Worm (Caenorhabditis elegans): ENCODE results near the gene hpo-26.

Gene hpo-26

ce11 chrV:6517305-6518224 is 15.3 kb downstream of the hpo-26 start:
- TF ChIP-seq lin-40 (tag; optimal IDR thresholded peaks at IDR 0.05) (peak; percentile 29), madf-6 (GFP tag; IDR thresholded peaks at IDR 0.05) (peak; percentile 67; the same call in 1 of the 2 replicates), ztf-28 (GFP tag; IDR thresholded peaks at IDR 0.05) (no peak), hlh-26 (GFP tag; conservative IDR thresholded peaks at IDR 0.05) (no peak), ztf-25 (GFP tag; IDR thresholded peaks at IDR 0.05) (no peak), F57C9.4 (tag; optimal IDR thresholded peaks at IDR 0.05) (no peak), F10E7.11 (tag; optimal IDR thresholded peaks at IDR 0.05) (no peak), lsl-1 (GFP tag; optimal IDR thresholded peaks at IDR 0.05) (peak; percentile 76), efl-1 (GFP tag; optimal IDR thresholded peaks at IDR 0.05) (peak; percentile 63), nfya-1 (tag; optimal IDR thresholded peaks at IDR 0.05; ENCODE audit: borderline replicate concordance, insufficient read depth) (no peak), him-1 (tag; optimal IDR thresholded peaks at IDR 0.05) (peak; percentile 36), dox-1 (GFP tag; IDR thresholded peaks at IDR 0.05) (no peak), egl-18 (GFP tag; IDR thresholded peaks at IDR 0.05) (no peak), B0336.3 (GFP tag; IDR thresholded peaks at IDR 0.05) (no peak), mes-4 (tag; optimal IDR thresholded peaks at IDR 0.05) (no peak), F22D6.2 (tag; optimal IDR thresholded peaks at IDR 0.05) (peak; percentile 1), ztf-26 (tag; optimal IDR thresholded peaks at IDR 0.05) (peak; percentile 1), lir-1 (GFP tag; conservative IDR thresholded peaks at IDR 0.05) (no peak), lag-1 (GFP tag; IDR thresholded peaks at IDR 0.05) (no peak), pha-4 (tag; optimal IDR thresholded peaks at IDR 0.05) (peak; percentile 42), F33H1.4 (GFP tag; IDR thresholded peaks at IDR 0.05) (peak; percentile 75), madf-8 (GFP tag; conservative IDR thresholded peaks at IDR 0.05) (peak; percentile 46), somi-1 (GFP tag; optimal IDR thresholded peaks at IDR 0.05) (peak; percentile 3), rpc-1 (optimal IDR thresholded peaks at IDR 0.05) (no peak), rpc-1 (tag; optimal IDR thresholded peaks at IDR 0.05) (no peak), ceh-91 (GFP tag; IDR thresholded peaks at IDR 0.05) (0 out of 2 replicates have a peak, but pooled peaks have one; percentile 15), K11D2.4 (GFP tag; IDR thresholded peaks at IDR 0.05) (peak; percentile 35; the same call in 1 of the 2 replicates), lin-35 (GFP tag; optimal IDR thresholded peaks at IDR 0.05) (no peak), D2030.7 (GFP tag; IDR thresholded peaks at IDR 0.05) (0 out of 2 replicates have a peak, but pooled peaks have one; percentile 23), ZK185.1 (tag; optimal IDR thresholded peaks at IDR 0.05; ENCODE audit: poor library complexity, severe bottlenecking) (no peak), xnd-1 (tag; optimal IDR thresholded peaks at IDR 0.05) (peak; percentile 54)

ce11 chrV:6516491-6517304 is 16.2 kb downstream of the hpo-26 start, which contains the start of gene mdh-1:
mdh-1 (minus strand) TSS chrV:6516526.
- peak; percentile 40; the same call in 1 of the 2 replicates for TF ChIP-seq nfyb-1 (GFP tag; IDR thresholded peaks at IDR 0.05)
- TF ChIP-seq attf-5 (GFP tag; optimal IDR thresholded peaks at IDR 0.05): peak; percentile 8
- peak; percentile 49; the same call in 1 of the 2 replicates for TF ChIP-seq let-526 (GFP tag; IDR thresholded peaks at IDR 0.05)
- TF ChIP-seq K12H6.12 (tag; optimal IDR thresholded peaks at IDR 0.05): peak; percentile 4
- 0 out of 2 replicates have a peak, but pooled peaks have one; percentile 17 for TF ChIP-seq D2030.7 (GFP tag; IDR thresholded peaks at IDR 0.05)
- TF ChIP-seq pbrm-1 (GFP tag; IDR thresholded peaks at IDR 0.05): 0 out of 2 replicates have a peak, but pooled peaks have one; percentile 2
- peak; percentile 43; the same call in 1 of the 2 replicates for TF ChIP-seq Y95B8A.8 (GFP tag; IDR thresholded peaks at IDR 0.05)
- TF ChIP-seq ZK185.1 (tag; optimal IDR thresholded peaks at IDR 0.05; ENCODE audit: poor library complexity, severe bottlenecking): peak; percentile 4
- TF ChIP-seq B0261.1 (tag; optimal IDR thresholded peaks at IDR 0.05): no peak
- peak; percentile 5 for TF ChIP-seq lin-54 (GFP tag; optimal IDR thresholded peaks at IDR 0.05)
- peak; percentile 77 for TF ChIP-seq pha-4 (tag; optimal IDR thresholded peaks at IDR 0.05)
- no peak for TF ChIP-seq nfya-1 (tag; optimal IDR thresholded peaks at IDR 0.05; ENCODE audit: borderline replicate concordance, insufficient read depth)
- peak; percentile 26 for TF ChIP-seq ceh-27 (GFP tag; optimal IDR thresholded peaks at IDR 0.05)
- no peak for TF ChIP-seq attf-6 (GFP tag; IDR thresholded peaks at IDR 0.05)
- no peak for TF ChIP-seq ccch-3 (GFP tag; optimal IDR thresholded peaks at IDR 0.05)
- no peak for TF ChIP-seq tbx-9 (tag; optimal IDR thresholded peaks at IDR 0.05; ENCODE audit: borderline replicate concordance)
- TF ChIP-seq Y53G8AR.9 (GFP tag; conservative IDR thresholded peaks at IDR 0.05): no peak
